Worm (Caenorhabditis elegans): ENCODE measurements around the gene sups-1.

- no peak for TF ChIP-seq peb-1 (tag; optimal IDR thresholded peaks at IDR 0.05)
- TF ChIP-seq nhr-10 (tag; optimal IDR thresholded peaks at IDR 0.05), result no peak
- no peak for TF ChIP-seq lin-39 (tag; optimal IDR thresholded peaks at IDR 0.05)
- TF ChIP-seq egl-27 (tag; optimal IDR thresholded peaks at IDR 0.05), result no peak
- no peak for TF ChIP-seq skn-1 (tag; optimal IDR thresholded peaks at IDR 0.05)
- no peak for TF ChIP-seq mdl-1 (tag; optimal IDR thresholded peaks at IDR 0.05)
- no peak for TF ChIP-seq elt-3 (tag; optimal IDR thresholded peaks at IDR 0.05)
- TF ChIP-seq R02D3.7 (tag; optimal IDR thresholded peaks at IDR 0.05), result no peak
- no peak for TF ChIP-seq lin-13 (GFP tag; optimal IDR thresholded peaks at IDR 0.05)
- no peak for TF ChIP-seq zag-1 (tag; optimal IDR thresholded peaks at IDR 0.05)
- TF ChIP-seq unc-62 (GFP tag; optimal IDR thresholded peaks at IDR 0.05), result no peak
- TF ChIP-seq F13H6.1 (tag; optimal IDR thresholded peaks at IDR 0.05), result no peak
- TF ChIP-seq mbf-1 (tag; optimal IDR thresholded peaks at IDR 0.05), result no peak
Observed at ce11 chrX:5981698-5982097, 22.3 kb upstream of the sups-1 start.

Measured in whole organism, L2 larva.